Fruit fly (Drosophila melanogaster) whole organism, prepupa: ENCODE data around the gene CG15576.
A peak's percentile ranks its signal among the peaks of the same experiment; 100 is the strongest.

Experiments used
- CG11902 ChIP-seq: fragments of 200-800 bp; sonication (Bioruptor generic); optimal IDR thresholded peaks from 3 replicates; lab custom pipeline; 2016; ENCODE audit warnings: missing biosample characterization, missing genetic modification characterization
- CG31627 ChIP-seq: fragments of 200-800 bp; sonication (Bioruptor generic); optimal IDR thresholded peaks from 3 replicates; lab custom pipeline; 2016; ENCODE audit warnings: missing biosample characterization, missing genetic modification characterization
- CG6163 ChIP-seq: fragments of 200-800 bp; sonication (Bioruptor generic); IDR thresholded peaks from 3 replicates; pipeline ENCODE4 v1.3.6; 2022; ENCODE audit warnings: missing biosample characterization, missing genetic modification characterization
- Hr38 ChIP-seq: sonication (Bioruptor generic); optimal IDR thresholded peaks from 2 replicates; lab custom pipeline; 2016; ENCODE audit warnings: missing biosample characterization, missing genetic modification characterization
- OdsH ChIP-seq: fragments of 200-800 bp; sonication (Bioruptor generic); optimal IDR thresholded peaks from 3 replicates; lab custom pipeline; 2016; ENCODE audit warnings: missing biosample characterization, missing genetic modification characterization
- acj6 ChIP-seq: fragments of 200-800 bp; sonication (Bioruptor generic); optimal IDR thresholded peaks from 3 replicates; lab custom pipeline; 2016; ENCODE audit warnings: missing biosample characterization, missing genetic modification characterization
- cyc ChIP-seq: fragments of 200-800 bp; sonication (Bioruptor generic); optimal IDR thresholded peaks from 3 replicates; lab custom pipeline; 2016; ENCODE audit warnings: missing biosample characterization, missing genetic modification characterization
- dsx ChIP-seq: fragments of 200-800 bp; optimal IDR thresholded peaks from 3 replicates; lab custom pipeline; 2019; ENCODE audit warnings: missing biosample characterization, mild to moderate bottlenecking, missing genetic modification characterization, moderate library complexity; ENCODE audit not compliant: poor library complexity, severe bottlenecking
- esn ChIP-seq: fragments of 200-800 bp; sonication (Bioruptor generic); optimal IDR thresholded peaks from 2 replicates; lab custom pipeline; 2016; ENCODE audit warnings: missing biosample characterization, mild to moderate bottlenecking, missing genetic modification characterization, moderate library complexity
- fd85E ChIP-seq: fragments of 200-800 bp; sonication (Bioruptor generic); optimal IDR thresholded peaks from 3 replicates; lab custom pipeline; 2016; ENCODE audit warnings: missing biosample characterization, missing genetic modification characterization
- fkh ChIP-seq: fragments of 200-800 bp; sonication (Bioruptor generic); optimal IDR thresholded peaks from 3 replicates; lab custom pipeline; 2017; ENCODE audit warnings: missing biosample characterization, mild to moderate bottlenecking, missing genetic modification characterization, moderate library complexity
- lz ChIP-seq: fragments of 200-800 bp; sonication (Bioruptor generic); optimal IDR thresholded peaks from 3 replicates; lab custom pipeline; 2016; ENCODE audit warnings: missing biosample characterization, missing genetic modification characterization

DNA sequence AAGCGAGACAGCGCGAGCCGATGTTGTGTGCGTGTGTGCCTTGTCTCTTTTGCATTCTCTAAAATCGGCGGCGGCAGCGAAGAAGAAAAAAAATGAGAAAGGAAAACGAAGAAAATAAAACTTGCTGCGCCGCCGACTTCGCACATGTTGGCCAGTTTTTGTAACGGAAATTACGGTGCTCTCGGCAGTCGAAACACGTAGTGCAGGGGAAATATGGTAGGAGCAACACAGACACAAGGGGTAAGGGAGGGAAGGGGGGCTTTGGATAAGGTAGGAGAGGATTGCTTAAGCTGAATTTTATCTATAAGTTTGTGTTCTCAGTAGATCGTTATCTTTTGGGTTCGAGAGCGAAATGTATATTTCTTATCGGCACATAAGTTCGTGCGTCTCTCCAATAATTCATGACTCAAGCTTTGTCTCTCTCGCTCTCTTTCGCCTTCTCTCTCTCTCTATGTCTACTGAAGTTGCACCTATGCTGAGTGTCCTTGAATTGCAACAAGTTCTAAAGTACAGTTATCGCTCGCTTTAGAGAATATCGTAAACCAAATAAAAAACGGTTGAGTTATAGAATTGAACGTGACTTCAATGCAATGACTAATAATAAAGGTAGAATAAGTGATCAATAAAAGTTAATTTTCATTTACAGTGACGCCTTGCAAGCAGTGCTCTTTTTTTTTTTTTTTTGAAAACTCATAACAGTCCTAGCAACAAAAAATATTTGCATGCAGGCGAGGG lies 48.7 kb downstream of the CG15576 start:
- peak; percentile 6 for TF ChIP-seq acj6 (GFP tag; lab: Kevin White, UChicago)
- no peak for TF ChIP-seq fkh
- TF ChIP-seq CG31627 (GFP tag; lab: Kevin White, UChicago): no peak
- TF ChIP-seq OdsH: peak; percentile 26
- TF ChIP-seq esn (GFP tag; lab: Kevin White, UChicago): no peak
- no peak for TF ChIP-seq Hr38 (GFP tag; lab: Kevin White, UChicago)
- no peak for TF ChIP-seq dsx (GFP tag; lab: Kevin White, UChicago)
- no peak for TF ChIP-seq CG11902
- TF ChIP-seq fd85E (GFP tag; lab: Kevin White, UChicago): no peak
- TF ChIP-seq lz (GFP tag; lab: Kevin White, UChicago): no peak
- TF ChIP-seq CG6163: peak; percentile 54; the same call in 2 of the 3 replicates
- TF ChIP-seq cyc (GFP tag; lab: Kevin White, UChicago): no peak
